Worm (Caenorhabditis elegans) whole organism, early embryonic: ENCODE measurements around the gene peb-1.

Source experiments
- ama-1 ChIP-seq: fragments of 150-350 bp; optimal IDR thresholded peaks from 2 replicates; lab custom pipeline; 2014
- ets-7 ChIP-seq: sonication (generic microtip); optimal IDR thresholded peaks from 2 replicates; lab custom pipeline; 2016; ENCODE audit warnings: missing genotype, missing genetic modification characterization, missing compliant biosample characterization

DNA sequence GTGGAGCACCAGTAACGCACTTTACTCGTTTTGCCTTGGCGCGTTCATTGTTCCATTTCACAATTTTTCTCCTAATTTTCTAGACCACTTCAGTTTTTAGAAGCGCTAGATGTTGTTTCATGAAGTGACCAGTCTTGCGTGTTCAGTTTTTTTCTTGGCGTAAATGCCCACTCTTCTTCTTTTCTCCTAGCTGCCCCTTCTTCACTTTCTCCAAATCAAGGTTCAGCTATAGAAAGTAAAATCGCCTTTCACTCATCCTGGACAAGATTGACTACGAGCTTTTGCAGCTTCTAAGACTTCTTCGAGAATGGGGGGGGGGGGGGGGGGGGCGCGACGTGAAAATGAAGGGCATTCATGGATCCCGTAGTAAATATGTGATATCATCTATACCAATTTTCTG lies 1.9 kb downstream of the peb-1 start:
- no peak for TF ChIP-seq ama-1
- no peak for TF ChIP-seq ets-7 (tag; lab: Kevin White, UChicago)
